Worm (Caenorhabditis elegans) whole organism, L1 larva: ENCODE data around the gene unc-79.

Experiments used
- C04F5.9 ChIP-seq: sonication (generic microtip); optimal IDR thresholded peaks from 2 replicates; lab custom pipeline; 2016; ENCODE audit warnings: missing genetic modification characterization, missing compliant biosample characterization
- C16A3.4 ChIP-seq: fragments of 150-350 bp; optimal IDR thresholded peaks from 2 replicates; lab custom pipeline; 2014; ENCODE audit warnings: missing biosample characterization, missing genetic modification characterization
- C34B4.2 ChIP-seq: sonication (generic microtip); optimal IDR thresholded peaks from 2 replicates; lab custom pipeline; 2017; ENCODE audit warnings: mild to moderate bottlenecking, missing genetic modification characterization, missing compliant biosample characterization
- F16B12.6 ChIP-seq: fragments of 150-350 bp; optimal IDR thresholded peaks from 2 replicates; lab custom pipeline; 2014; ENCODE audit warnings: missing biosample characterization, missing genetic modification characterization
- aha-1 ChIP-seq: fragments of 150-350 bp; optimal IDR thresholded peaks from 2 replicates; lab custom pipeline; 2014; ENCODE audit warnings: missing biosample characterization, missing genetic modification characterization
- aly-2 ChIP-seq: fragments of 150-350 bp; optimal IDR thresholded peaks from 2 replicates; lab custom pipeline; 2014; ENCODE audit warnings: missing biosample characterization, missing genetic modification characterization
- ama-1 ChIP-seq: fragments of 150-350 bp; optimal IDR thresholded peaks from 2 replicates; lab custom pipeline; 2014
- blmp-1 ChIP-seq: fragments of 150-350 bp; optimal IDR thresholded peaks from 2 replicates; lab custom pipeline; 2014; ENCODE audit warnings: missing biosample characterization, missing genetic modification characterization
- ceh-63 ChIP-seq: fragments of 200-800 bp; sonication (Bioruptor generic); optimal IDR thresholded peaks from 2 replicates; lab custom pipeline; 2018; ENCODE audit warnings: mild to moderate bottlenecking, missing genetic modification characterization, missing compliant biosample characterization
- ceh-8 ChIP-seq: fragments of 200-800 bp; sonication (Bioruptor generic); optimal IDR thresholded peaks from 2 replicates; lab custom pipeline; 2018; ENCODE audit warnings: mild to moderate bottlenecking, missing genetic modification characterization, moderate library complexity, missing compliant biosample characterization
- ceh-82 ChIP-seq, 3 experiments: fragments of 150-350 bp in 1 of 3; sonication (generic microtip) in 2 of 3; optimal IDR thresholded peaks; 2 replicates each; lab custom pipeline; 2014 to 2017; ENCODE audit warnings: missing biosample characterization in 3 of 3, missing genetic modification characterization in 3 of 3
- dpl-1 ChIP-seq, 3 experiments: fragments of 150-350 bp in 2 of 3; sonication (generic microtip) in 1 of 3; optimal IDR thresholded peaks; 2 replicates each; lab custom pipeline; 2014 to 2017; ENCODE audit warnings: missing biosample characterization in 3 of 3, missing genetic modification characterization in 3 of 3, missing genetic modification reagents in 3 of 3
- dsc-1 ChIP-seq: sonication (generic microtip); optimal IDR thresholded peaks from 2 replicates; lab custom pipeline; 2016; ENCODE audit warnings: mild to moderate bottlenecking, missing genetic modification characterization, missing compliant biosample characterization
- egl-13 ChIP-seq: sonication (generic microtip); optimal IDR thresholded peaks from 2 replicates; lab custom pipeline; 2016; ENCODE audit warnings: missing genotype, missing genetic modification reagents, missing genetic modification characterization, missing compliant biosample characterization
- elt-2 ChIP-seq: sonication (generic microtip); optimal IDR thresholded peaks from 2 replicates; lab custom pipeline; 2016; ENCODE audit warnings: missing genetic modification characterization, mild to moderate bottlenecking, inconsistent platforms, missing compliant biosample characterization, missing genetic modification reagents
- elt-3 ChIP-seq, 6 experiments: fragments of 150-350 bp in 1 of 6; sonication (generic microtip); optimal IDR thresholded peaks; 2 replicates each; lab custom pipeline; 2017 to 2018; ENCODE audit warnings: missing biosample characterization in 6 of 6, missing genetic modification characterization in 6 of 6, inconsistent platforms in 1 of 6
- ets-5 ChIP-seq: fragments of 200-800 bp; sonication (Bioruptor generic); IDR thresholded peaks from 2 replicates; pipeline ENCODE4 v1.3.6; 2022; ENCODE audit warnings: missing genetic modification characterization, missing compliant biosample characterization
- fkh-10 ChIP-seq: sonication (generic microtip); optimal IDR thresholded peaks from 2 replicates; lab custom pipeline; 2017; ENCODE audit warnings: missing biosample characterization, missing genetic modification reagents, missing genetic modification characterization
- fkh-4 ChIP-seq: sonication (generic microtip); optimal IDR thresholded peaks from 2 replicates; lab custom pipeline; 2016; ENCODE audit warnings: missing compliant biosample characterization, missing genetic modification characterization, borderline replicate concordance
- fos-1 ChIP-seq: fragments of 150-350 bp; optimal IDR thresholded peaks from 2 replicates; lab custom pipeline; 2014; ENCODE audit warnings: missing biosample characterization, missing genetic modification characterization
- grh-1 ChIP-seq: fragments of 200-800 bp; sonication (Bioruptor generic); IDR thresholded peaks from 2 replicates; pipeline ENCODE4 v1.3.6; 2022; ENCODE audit warnings: missing genetic modification reagents, missing genetic modification characterization, missing compliant biosample characterization
- hpl-2 ChIP-seq: fragments of 150-350 bp; optimal IDR thresholded peaks from 2 replicates; lab custom pipeline; 2014; ENCODE audit warnings: missing biosample characterization, missing genetic modification reagents, missing genetic modification characterization
- irx-1 ChIP-seq: sonication (generic microtip); optimal IDR thresholded peaks from 2 replicates; lab custom pipeline; 2016; ENCODE audit warnings: missing genetic modification characterization, missing compliant biosample characterization
- isw-1 ChIP-seq: fragments of 200-800 bp; sonication (Bioruptor generic); IDR thresholded peaks from 2 replicates; pipeline ENCODE4 v1.3.6; 2022; ENCODE audit warnings: missing genetic modification characterization, missing compliant biosample characterization
- lin-15B ChIP-seq: fragments of 150-350 bp; sonication (generic microtip); optimal IDR thresholded peaks from 3 replicates; lab custom pipeline; 2014; ENCODE audit warnings: missing biosample characterization, missing genetic modification characterization
- lin-39 ChIP-seq: fragments of 150-350 bp; optimal IDR thresholded peaks from 2 replicates; lab custom pipeline; 2014; ENCODE audit warnings: missing biosample characterization, missing genetic modification reagents, missing genetic modification characterization
- mdl-1 ChIP-seq, 2 experiments: fragments of 150-350 bp; optimal IDR thresholded peaks; 2 replicates each; lab custom pipeline; 2014 to 2017; ENCODE audit warnings: missing biosample characterization in 2 of 2, missing genetic modification characterization in 2 of 2, inconsistent platforms in 1 of 2
- mep-1 ChIP-seq: fragments of 150-350 bp; optimal IDR thresholded peaks from 2 replicates; lab custom pipeline; 2014; ENCODE audit warnings: missing biosample characterization, missing genetic modification characterization
- nhr-12 ChIP-seq: sonication (generic microtip); optimal IDR thresholded peaks from 2 replicates; lab custom pipeline; 2017; ENCODE audit warnings: missing biosample characterization, missing genetic modification characterization
- nhr-20 ChIP-seq: sonication (generic microtip); optimal IDR thresholded peaks from 2 replicates; lab custom pipeline; 2016; ENCODE audit warnings: mild to moderate bottlenecking, missing genetic modification characterization, missing compliant biosample characterization
- nhr-237 ChIP-seq: fragments of 150-350 bp; optimal IDR thresholded peaks from 2 replicates; lab custom pipeline; 2014; ENCODE audit warnings: missing biosample characterization, missing genetic modification characterization
- nhr-47 ChIP-seq: sonication (generic microtip); optimal IDR thresholded peaks from 2 replicates; lab custom pipeline; 2016; ENCODE audit warnings: mild to moderate bottlenecking, missing genetic modification characterization, moderate library complexity, missing compliant biosample characterization
- nhr-76 ChIP-seq: sonication (generic microtip); optimal IDR thresholded peaks from 2 replicates; lab custom pipeline; 2017; ENCODE audit warnings: missing biosample characterization, missing genetic modification characterization
- nhr-77 ChIP-seq: fragments of 150-350 bp; optimal IDR thresholded peaks from 2 replicates; lab custom pipeline; 2014; ENCODE audit warnings: missing biosample characterization, missing genetic modification characterization
- nhr-84 ChIP-seq: sonication (generic microtip); optimal IDR thresholded peaks from 2 replicates; lab custom pipeline; 2017; ENCODE audit warnings: missing biosample characterization, missing genetic modification characterization
- pag-3 ChIP-seq: sonication (generic microtip); optimal IDR thresholded peaks from 2 replicates; lab custom pipeline; 2017; ENCODE audit warnings: missing genetic modification characterization, mild to moderate bottlenecking, missing compliant biosample characterization, antibody characterized with exemption, borderline replicate concordance; ENCODE audit not compliant: insufficient read depth
- rnt-1 ChIP-seq: sonication (generic microtip); optimal IDR thresholded peaks from 2 replicates; lab custom pipeline; 2016; ENCODE audit warnings: mild to moderate bottlenecking, missing genetic modification characterization, moderate library complexity, missing compliant biosample characterization
- skn-1 ChIP-seq: fragments of 150-350 bp; optimal IDR thresholded peaks from 2 replicates; lab custom pipeline; 2014; ENCODE audit warnings: missing biosample characterization, missing genetic modification characterization
- snpc-4 ChIP-seq: fragments of 150-350 bp; optimal IDR thresholded peaks from 2 replicates; lab custom pipeline; 2014; ENCODE audit warnings: missing biosample characterization, missing genetic modification characterization
- snu-23 ChIP-seq: sonication (generic microtip); optimal IDR thresholded peaks from 2 replicates; lab custom pipeline; 2016; ENCODE audit warnings: missing genetic modification characterization, missing compliant biosample characterization
- sptf-1 ChIP-seq: fragments of 150-350 bp; optimal IDR thresholded peaks from 2 replicates; lab custom pipeline; 2014; ENCODE audit warnings: missing biosample characterization, missing genetic modification characterization
- tlp-1 ChIP-seq: fragments of 150-350 bp; optimal IDR thresholded peaks from 2 replicates; lab custom pipeline; 2014; ENCODE audit warnings: missing biosample characterization, missing genetic modification characterization
- unc-130 ChIP-seq: fragments of 150-350 bp; optimal IDR thresholded peaks from 2 replicates; lab custom pipeline; 2017; ENCODE audit warnings: missing biosample characterization, missing genetic modification characterization, inconsistent platforms
- unc-30 ChIP-seq: sonication (generic microtip); optimal IDR thresholded peaks from 2 replicates; lab custom pipeline; 2017; ENCODE audit warnings: missing biosample characterization, missing genetic modification characterization
- unc-86 ChIP-seq: sonication (generic microtip); optimal IDR thresholded peaks from 2 replicates; lab custom pipeline; 2016; ENCODE audit warnings: missing genetic modification characterization, missing compliant biosample characterization
- unc-98 ChIP-seq: fragments of 200-800 bp; sonication (Bioruptor generic); IDR thresholded peaks from 2 replicates; pipeline ENCODE4 v1.3.6; 2022; ENCODE audit warnings: missing genetic modification characterization, missing compliant biosample characterization
- xbp-1 ChIP-seq: sonication (generic microtip); optimal IDR thresholded peaks from 2 replicates; lab custom pipeline; 2016; ENCODE audit warnings: missing genetic modification characterization, missing compliant biosample characterization
- zag-1 ChIP-seq: fragments of 150-350 bp; optimal IDR thresholded peaks from 2 replicates; lab custom pipeline; 2014; ENCODE audit warnings: missing biosample characterization, missing genetic modification characterization
- ztf-11 ChIP-seq, 2 experiments: sonication (generic microtip); optimal IDR thresholded peaks; 2 replicates each; lab custom pipeline; 2016 to 2017; ENCODE audit warnings: missing genetic modification characterization in 2 of 2, missing biosample characterization in 1 of 2, missing compliant biosample characterization in 1 of 2

Gene unc-79

ce11 chrIII:4018095-4018498 lies 48.3 kb upstream of the unc-79 start (continued):
- TF ChIP-seq zag-1 (tag; lab: Kevin White, UChicago) (peak; percentile 24), nhr-47 (tag; lab: Kevin White, UChicago) (peak; percentile 62), unc-86 (tag; lab: Kevin White, UChicago) (peak; percentile 35), C16A3.4 (tag; lab: Kevin White, UChicago) (peak; percentile 4), isw-1 (GFP tag; lab: Robert Waterston, UW) (peak; percentile 68), unc-30 (tag; lab: Kevin White, UChicago) (no peak), blmp-1 (tag; lab: Kevin White, UChicago) (no peak), xbp-1 (tag; lab: Kevin White, UChicago) (peak; percentile 24), ceh-8 (GFP tag; lab: Kevin White, UChicago) (peak; percentile 53), snpc-4 (tag; lab: Kevin White, UChicago) (peak; percentile 71)

ce11 chrIII:4018591-4019580 lies 47.5 kb upstream of the unc-79 start:
- TF ChIP-seq skn-1 (tag; lab: Kevin White, UChicago) (no peak), unc-86 (tag; lab: Kevin White, UChicago) (no peak), ceh-8 (GFP tag; lab: Kevin White, UChicago) (no peak), lin-39 (tag; lab: Kevin White, UChicago) (no peak), elt-2 (tag; lab: Kevin White, UChicago) (peak; percentile 22), dpl-1 (GFP tag; optimal IDR thresholded peaks at IDR 0.05; lab: Kevin White, UChicago) (peak in 2 of 3 experiments; percentile 7 to 30), nhr-76 (tag; lab: Kevin White, UChicago) (no peak), mep-1 (tag; lab: Kevin White, UChicago) (no peak), ama-1 (lab: Kevin White, UChicago) (no peak), C34B4.2 (tag; lab: Kevin White, UChicago) (no peak), ets-5 (GFP tag; lab: Robert Waterston, UW) (no peak), tlp-1 (no peak), lin-15B (tag; lab: Kevin White, UChicago) (no peak), hpl-2 (GFP tag; lab: Kevin White, UChicago) (no peak), aha-1 (tag; lab: Kevin White, UChicago) (no peak), ceh-82 (tag; optimal IDR thresholded peaks at IDR 0.05; lab: Kevin White, UChicago) (peak in 1 of 3 experiments; percentile 19), nhr-237 (tag; lab: Kevin White, UChicago) (no peak), nhr-77 (tag; lab: Kevin White, UChicago) (no peak), dsc-1 (tag; lab: Kevin White, UChicago) (no peak), unc-130 (tag; lab: Kevin White, UChicago) (peak; percentile 5), fos-1 (tag; lab: Kevin White, UChicago) (no peak), rnt-1 (tag; lab: Kevin White, UChicago) (peak; percentile 38), ztf-11 (tag; optimal IDR thresholded peaks at IDR 0.05; lab: Kevin White, UChicago) (peak in 1 of 2 experiments; percentile 34), snu-23 (GFP tag; lab: Kevin White, UChicago) (peak; percentile 10), irx-1 (tag; lab: Kevin White, UChicago) (peak; percentile 7), pag-3 (tag; lab: Kevin White, UChicago) (no peak), ceh-63 (GFP tag; lab: Kevin White, UChicago) (no peak), nhr-84 (no peak), elt-3 (tag; optimal IDR thresholded peaks at IDR 0.05; lab: Kevin White, UChicago) (no peak), nhr-47 (tag; lab: Kevin White, UChicago) (peak; percentile 6), nhr-12 (tag; lab: Kevin White, UChicago) (no peak), mdl-1 (tag; optimal IDR thresholded peaks at IDR 0.05; lab: Kevin White, UChicago) (no peak), fkh-4 (no peak), sptf-1 (tag; lab: Kevin White, UChicago) (no peak), egl-13 (no peak), C04F5.9 (no peak), grh-1 (GFP tag; lab: Robert Waterston, UW) (no peak), unc-98 (GFP tag; lab: Robert Waterston, UW) (no peak), F16B12.6 (tag; lab: Kevin White, UChicago) (peak; percentile 4), fkh-10 (GFP tag; lab: Kevin White, UChicago) (no peak), aly-2 (tag; lab: Kevin White, UChicago) (no peak), nhr-20 (tag; lab: Kevin White, UChicago) (peak; percentile 6)
